Fruit fly (Drosophila melanogaster) whole organism, prepupa: ENCODE measurements around the gene tok.
A peak's percentile ranks its signal among the peaks of the same experiment; 100 is the strongest.

ENCODE experiments used
- CG10669 ChIP-seq: fragments of 200-800 bp; sonication (Bioruptor generic); optimal IDR thresholded peaks from 3 replicates; lab custom pipeline; 2018; ENCODE audit warnings: missing biosample characterization, mild to moderate bottlenecking, missing genetic modification characterization, moderate library complexity
- CG11762 ChIP-seq: fragments of 200-800 bp; sonication (Bioruptor generic); optimal IDR thresholded peaks from 3 replicates; lab custom pipeline; 2016; ENCODE audit warnings: missing biosample characterization, missing genetic modification characterization; ENCODE audit not compliant: insufficient read depth
- CG11902 ChIP-seq: fragments of 200-800 bp; sonication (Bioruptor generic); optimal IDR thresholded peaks from 3 replicates; lab custom pipeline; 2016; ENCODE audit warnings: missing biosample characterization, missing genetic modification characterization
- CG16779 ChIP-seq: fragments of 200-800 bp; sonication (Bioruptor generic); optimal IDR thresholded peaks from 3 replicates; lab custom pipeline; 2017; ENCODE audit warnings: missing biosample characterization, mild to moderate bottlenecking, missing genetic modification characterization
- CG3032 ChIP-seq: fragments of 200-800 bp; optimal IDR thresholded peaks from 2 replicates; lab custom pipeline; 2019; ENCODE audit warnings: missing biosample characterization, mild to moderate bottlenecking, missing genetic modification characterization, moderate library complexity
- CG31627 ChIP-seq: fragments of 200-800 bp; sonication (Bioruptor generic); optimal IDR thresholded peaks from 3 replicates; lab custom pipeline; 2016; ENCODE audit warnings: missing biosample characterization, missing genetic modification characterization
- CG34406 ChIP-seq: fragments of 200-800 bp; sonication (Bioruptor generic); optimal IDR thresholded peaks from 3 replicates; lab custom pipeline; 2016; ENCODE audit warnings: missing biosample characterization, missing genetic modification characterization
- CG3919 ChIP-seq: fragments of 200-800 bp; sonication (Bioruptor generic); optimal IDR thresholded peaks from 3 replicates; lab custom pipeline; 2016; ENCODE audit warnings: missing biosample characterization, missing genetic modification characterization
- CG4318 ChIP-seq: fragments of 200-800 bp; sonication (Bioruptor generic); optimal IDR thresholded peaks from 3 replicates; lab custom pipeline; 2017; ENCODE audit warnings: missing biosample characterization, mild to moderate bottlenecking, missing genetic modification characterization
- CG6163 ChIP-seq: fragments of 200-800 bp; sonication (Bioruptor generic); IDR thresholded peaks from 3 replicates; pipeline ENCODE4 v1.3.6; 2022; ENCODE audit warnings: missing biosample characterization, missing genetic modification characterization
- CG6276 ChIP-seq: fragments of 200-800 bp; sonication (Bioruptor generic); optimal IDR thresholded peaks from 2 replicates; lab custom pipeline; 2017; ENCODE audit warnings: missing biosample characterization, mild to moderate bottlenecking, missing genetic modification characterization
- CG6792 ChIP-seq: fragments of 200-800 bp; sonication (Bioruptor generic); optimal IDR thresholded peaks from 3 replicates; lab custom pipeline; 2016; ENCODE audit warnings: missing biosample characterization, missing genetic modification characterization
- CG6808 ChIP-seq: fragments of 200-800 bp; sonication (Bioruptor generic); optimal IDR thresholded peaks from 3 replicates; lab custom pipeline; 2017; ENCODE audit warnings: missing biosample characterization, missing genetic modification characterization, mild to moderate bottlenecking, moderate library complexity, missing genetic modification reagents
- CG8119 ChIP-seq: fragments of 200-800 bp; sonication (Bioruptor generic); IDR thresholded peaks from 3 replicates; pipeline ENCODE4 v1.3.6; 2022; ENCODE audit warnings: missing biosample characterization, missing genetic modification characterization
- CG8319 ChIP-seq: fragments of 200-800 bp; sonication (Bioruptor generic); optimal IDR thresholded peaks from 3 replicates; lab custom pipeline; 2016; ENCODE audit warnings: missing biosample characterization, missing genetic modification characterization
- CG8632 ChIP-seq: fragments of 200-800 bp; sonication (Bioruptor generic); optimal IDR thresholded peaks from 3 replicates; lab custom pipeline; 2016; ENCODE audit warnings: missing biosample characterization, missing genetic modification characterization
- CG9139 ChIP-seq: fragments of 200-800 bp; sonication (Bioruptor generic); optimal IDR thresholded peaks from 3 replicates; lab custom pipeline; 2017; ENCODE audit warnings: missing biosample characterization, mild to moderate bottlenecking, missing genetic modification characterization
- Eip75B ChIP-seq: fragments of 200-800 bp; sonication (Bioruptor generic); optimal IDR thresholded peaks from 3 replicates; lab custom pipeline; 2016; ENCODE audit warnings: missing biosample characterization, missing genetic modification characterization
- Eip78C ChIP-seq: fragments of 200-800 bp; sonication (Bioruptor generic); peaks from one replicate; lab custom pipeline; 2016; ENCODE audit warnings: missing biosample characterization, missing genetic modification characterization
- Eip93F ChIP-seq: fragments of 200-800 bp; sonication (Bioruptor generic); optimal IDR thresholded peaks from 2 replicates; lab custom pipeline; 2016; ENCODE audit warnings: missing biosample characterization, mild to moderate bottlenecking, missing genetic modification characterization
- Ets21C ChIP-seq: fragments of 200-800 bp; sonication (Bioruptor generic); optimal IDR thresholded peaks from 3 replicates; lab custom pipeline; 2016; ENCODE audit warnings: missing biosample characterization, missing genetic modification characterization
- Hr38 ChIP-seq: sonication (Bioruptor generic); optimal IDR thresholded peaks from 2 replicates; lab custom pipeline; 2016; ENCODE audit warnings: missing biosample characterization, missing genetic modification characterization
- Met ChIP-seq: fragments of 200-800 bp; sonication (Bioruptor generic); optimal IDR thresholded peaks from 3 replicates; lab custom pipeline; 2016; ENCODE audit warnings: missing biosample characterization, missing genetic modification characterization
- OdsH ChIP-seq: fragments of 200-800 bp; sonication (Bioruptor generic); optimal IDR thresholded peaks from 3 replicates; lab custom pipeline; 2016; ENCODE audit warnings: missing biosample characterization, missing genetic modification characterization
- Sox102F ChIP-seq: fragments of 200-800 bp; sonication (Bioruptor generic); optimal IDR thresholded peaks from 2 replicates; lab custom pipeline; 2016; ENCODE audit warnings: missing biosample characterization, mild to moderate bottlenecking, missing genetic modification characterization
- Sox14 ChIP-seq: fragments of 200-800 bp; sonication (Bioruptor generic); optimal IDR thresholded peaks from 3 replicates; lab custom pipeline; 2016; ENCODE audit warnings: missing biosample characterization, missing genetic modification characterization
- achi ChIP-seq: fragments of 200-800 bp; sonication (Bioruptor generic); optimal IDR thresholded peaks from 3 replicates; lab custom pipeline; 2016; ENCODE audit warnings: missing biosample characterization, missing genetic modification characterization
- cyc ChIP-seq: fragments of 200-800 bp; sonication (Bioruptor generic); optimal IDR thresholded peaks from 3 replicates; lab custom pipeline; 2016; ENCODE audit warnings: missing biosample characterization, missing genetic modification characterization
- dac ChIP-seq: fragments of 200-800 bp; sonication (Bioruptor generic); optimal IDR thresholded peaks from 2 replicates; lab custom pipeline; 2017; ENCODE audit warnings: missing biosample characterization, mild to moderate bottlenecking, missing genetic modification characterization
- dsx ChIP-seq: fragments of 200-800 bp; optimal IDR thresholded peaks from 3 replicates; lab custom pipeline; 2019; ENCODE audit warnings: missing biosample characterization, mild to moderate bottlenecking, missing genetic modification characterization, moderate library complexity; ENCODE audit not compliant: poor library complexity, severe bottlenecking
- eg ChIP-seq: fragments of 200-800 bp; sonication (Bioruptor generic); IDR thresholded peaks from 3 replicates; pipeline ENCODE4 v1.3.6; 2022; ENCODE audit warnings: missing biosample characterization, missing genetic modification characterization
- esn ChIP-seq: fragments of 200-800 bp; sonication (Bioruptor generic); optimal IDR thresholded peaks from 2 replicates; lab custom pipeline; 2016; ENCODE audit warnings: missing biosample characterization, mild to moderate bottlenecking, missing genetic modification characterization, moderate library complexity
- fd59A ChIP-seq: fragments of 200-800 bp; sonication (Bioruptor generic); optimal IDR thresholded peaks from 2 replicates; lab custom pipeline; 2017; ENCODE audit warnings: missing biosample characterization, mild to moderate bottlenecking, missing genetic modification characterization, missing genetic modification reagents
- fd85E ChIP-seq: fragments of 200-800 bp; sonication (Bioruptor generic); optimal IDR thresholded peaks from 3 replicates; lab custom pipeline; 2016; ENCODE audit warnings: missing biosample characterization, missing genetic modification characterization
- fkh ChIP-seq: fragments of 200-800 bp; sonication (Bioruptor generic); optimal IDR thresholded peaks from 3 replicates; lab custom pipeline; 2017; ENCODE audit warnings: missing biosample characterization, mild to moderate bottlenecking, missing genetic modification characterization, moderate library complexity
- net ChIP-seq: fragments of 200-800 bp; sonication (Bioruptor generic); optimal IDR thresholded peaks from 3 replicates; lab custom pipeline; 2016; ENCODE audit warnings: missing biosample characterization, missing genetic modification characterization
- pdm3 ChIP-seq: fragments of 200-800 bp; sonication (Bioruptor generic); optimal IDR thresholded peaks from 3 replicates; lab custom pipeline; 2016; ENCODE audit warnings: missing biosample characterization, missing genetic modification characterization
- salr ChIP-seq, 2 experiments: fragments of 200-800 bp; sonication (Bioruptor generic); optimal IDR thresholded peaks; 3 replicates each; lab custom pipeline; 2016 to 2018; ENCODE audit warnings: missing biosample characterization in 2 of 2, missing genetic modification characterization in 2 of 2, mild to moderate bottlenecking in 1 of 2
- spab ChIP-seq: fragments of 200-800 bp; sonication (Bioruptor generic); optimal IDR thresholded peaks from 2 replicates; lab custom pipeline; 2017; ENCODE audit warnings: missing biosample characterization, mild to moderate bottlenecking, missing genetic modification characterization, missing genetic modification reagents
- ss ChIP-seq, 2 experiments: fragments of 200-800 bp; sonication (Bioruptor generic); optimal IDR thresholded peaks; 2 replicates in 1 of 2; 3 replicates in 1 of 2; lab custom pipeline; 2017 to 2018; ENCODE audit warnings: mild to moderate bottlenecking in 2 of 2, missing biosample characterization in 2 of 2, missing genetic modification characterization in 2 of 2, moderate library complexity in 1 of 2
- svp ChIP-seq: fragments of 200-800 bp; sonication (Bioruptor generic); peaks from one replicate; lab custom pipeline; 2016; ENCODE audit warnings: missing biosample characterization, missing genetic modification characterization
- vri ChIP-seq: fragments of 200-800 bp; sonication (Bioruptor generic); optimal IDR thresholded peaks from 3 replicates; lab custom pipeline; 2016; ENCODE audit warnings: missing biosample characterization, mild to moderate bottlenecking, missing genetic modification characterization

tok gene

DNA sequence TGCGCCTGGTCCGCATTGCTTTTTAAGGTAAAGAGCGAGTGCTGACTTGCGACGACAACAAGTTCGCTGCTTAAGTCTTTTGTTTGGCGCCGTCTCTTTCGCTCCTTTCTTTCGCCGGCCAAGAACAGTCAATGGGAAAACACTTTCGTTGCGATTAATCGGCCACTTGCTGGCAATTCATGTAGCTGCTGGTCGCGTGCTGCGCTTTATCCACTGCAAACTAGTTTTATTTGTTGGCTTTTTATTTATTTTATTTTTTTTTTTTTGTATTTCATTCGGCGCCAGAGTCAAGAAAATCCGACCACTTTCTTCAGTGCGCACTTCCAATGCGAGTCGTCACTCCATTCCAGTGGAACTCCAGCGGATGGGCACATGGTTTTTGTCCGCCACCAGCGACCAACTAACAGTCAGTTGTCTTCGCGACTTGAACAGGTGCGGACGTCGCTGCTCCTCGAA is 7.1 kb upstream of the tok start, which contains the start of the genes CG13627 and CG46316 (continued):
- TF ChIP-seq fd85E (GFP tag; lab: Kevin White, UChicago) (no peak), CG6792 (GFP tag; lab: Kevin White, UChicago) (no peak), svp (GFP tag; lab: Kevin White, UChicago) (peak; percentile 60), CG6163 (GFP tag; lab: Robert Waterston, UW) (no peak), dac (no peak), salr (GFP tag; optimal IDR thresholded peaks at IDR 0.05; lab: Kevin White, UChicago) (no peak), Ets21C (GFP tag; lab: Kevin White, UChicago) (no peak), CG10669 (GFP tag; lab: Kevin White, UChicago) (no peak), vri (GFP tag; lab: Kevin White, UChicago) (no peak), CG3032 (tag; lab: Kevin White, UChicago) (no peak), Met (GFP tag; lab: Kevin White, UChicago) (peak; percentile 10), fkh (GFP tag; lab: Kevin White, UChicago) (no peak), cyc (GFP tag; lab: Kevin White, UChicago) (no peak), OdsH (no peak), fd59A (GFP tag; lab: Kevin White, UChicago) (no peak)

DNA sequence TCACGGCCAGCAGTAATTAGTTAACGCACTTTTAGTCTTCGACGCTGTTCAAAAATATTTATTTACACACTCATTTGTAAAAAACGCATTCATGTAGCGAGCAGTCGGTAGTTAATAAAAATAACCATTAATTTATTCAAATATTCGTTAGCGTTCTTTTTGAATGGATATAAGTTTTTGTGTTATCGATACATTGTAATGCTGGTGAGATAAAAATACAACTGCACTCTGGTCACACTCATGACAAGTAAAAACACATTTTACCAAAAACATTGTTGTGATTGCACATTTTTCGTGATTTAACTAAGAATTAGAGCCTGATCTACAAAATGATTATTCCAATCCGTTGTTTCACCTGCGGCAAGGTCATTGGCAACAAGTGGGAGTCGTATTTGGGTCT is 2.2 kb upstream of the tok start, which contains the start of gene Polr2L:
Gene Polr2L, plus strand, starts transcription at position 223 of the 400 bp plus-strand sequence.
- TF ChIP-seq Eip75B (GFP tag; lab: Kevin White, UChicago) (no peak), CG16779 (tag; lab: Kevin White, UChicago) (no peak), CG34406 (GFP tag; lab: Kevin White, UChicago) (no peak), dsx (peak; percentile 74)

DNA sequence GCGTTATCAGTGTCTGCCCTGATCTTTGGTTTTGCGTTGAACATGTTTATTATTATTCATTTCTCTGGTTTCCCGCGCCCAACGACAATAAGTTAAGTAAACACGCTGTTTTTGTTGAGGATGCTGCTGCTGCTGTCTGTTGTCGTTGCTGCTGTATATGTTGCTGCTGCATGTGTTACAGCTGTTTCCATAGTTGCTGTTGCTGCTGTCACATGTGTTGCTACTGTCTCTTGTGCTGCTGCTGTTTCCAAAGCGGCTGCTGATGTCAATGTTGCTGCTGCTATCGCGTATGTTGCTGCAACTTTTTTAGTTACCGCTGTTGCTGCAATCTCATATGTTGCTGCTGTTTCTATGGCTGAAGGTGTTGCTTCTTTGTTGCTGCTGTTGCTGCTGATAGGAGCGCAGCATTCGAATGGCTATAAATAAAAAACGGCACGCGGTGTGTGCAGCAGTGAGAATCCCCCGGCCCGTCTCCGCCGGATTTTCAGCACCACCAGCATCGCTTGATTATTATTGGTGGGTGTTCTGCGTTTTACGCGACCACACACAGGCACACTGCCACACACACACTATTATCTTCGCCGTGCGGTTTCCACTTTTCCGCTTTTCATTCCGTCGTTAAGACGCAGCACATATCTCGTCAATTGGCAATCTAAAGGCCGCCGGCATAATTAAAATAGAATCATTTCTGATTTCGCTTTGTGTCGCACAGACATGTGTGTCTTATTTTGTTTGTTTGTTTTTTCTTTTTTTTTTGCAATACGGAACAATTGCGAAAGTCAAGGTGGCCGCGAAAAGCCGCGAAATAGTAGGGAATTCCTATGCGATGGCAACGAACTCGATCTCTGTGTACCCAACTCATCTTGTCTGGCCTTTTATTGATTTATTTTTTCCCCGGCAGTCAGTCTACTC is 1.2 kb downstream of the tok start:
- TF ChIP-seq cyc (GFP tag; lab: Kevin White, UChicago), result no peak
- no peak for TF ChIP-seq CG11902 (GFP tag; lab: Kevin White, UChicago)
- no peak for TF ChIP-seq ss (GFP tag; optimal IDR thresholded peaks at IDR 0.05; lab: Kevin White, UChicago)
- TF ChIP-seq CG8632, result no peak
- no peak for TF ChIP-seq Sox14 (GFP tag; lab: Kevin White, UChicago)
- TF ChIP-seq esn (GFP tag; lab: Kevin White, UChicago), result no peak
- TF ChIP-seq Ets21C (GFP tag; lab: Kevin White, UChicago), result no peak
- no peak for TF ChIP-seq CG6276 (GFP tag; lab: Kevin White, UChicago)
- no peak for TF ChIP-seq CG8319 (GFP tag; lab: Kevin White, UChicago)
- peak; percentile 79 for TF ChIP-seq CG3919 (GFP tag; lab: Kevin White, UChicago)
- TF ChIP-seq CG10669 (GFP tag; lab: Kevin White, UChicago), result no peak
- peak; percentile 6 for TF ChIP-seq CG6808 (GFP tag; lab: Kevin White, UChicago)
- TF ChIP-seq Sox102F (GFP tag; lab: Kevin White, UChicago), result no peak
- no peak for TF ChIP-seq CG34406 (GFP tag; lab: Kevin White, UChicago)
- TF ChIP-seq eg, result peak; percentile 43; the same call in 1 of the 3 replicates
- peak; percentile 68 for TF ChIP-seq svp (GFP tag; lab: Kevin White, UChicago)
- TF ChIP-seq pdm3, result no peak
- TF ChIP-seq CG11762 (GFP tag; lab: Kevin White, UChicago), result no peak
- TF ChIP-seq net (GFP tag; lab: Kevin White, UChicago), result no peak
- TF ChIP-seq CG8119, result no peak
- TF ChIP-seq Hr38, result no peak
- TF ChIP-seq OdsH, result no peak
- peak; percentile 76 for TF ChIP-seq CG6163 (GFP tag; lab: Robert Waterston, UW)
- TF ChIP-seq spab (GFP tag; lab: Kevin White, UChicago), result no peak
- peak; percentile 23 for TF ChIP-seq achi (GFP tag; lab: Kevin White, UChicago)
- peak; percentile 3 for TF ChIP-seq Eip78C
- TF ChIP-seq salr (GFP tag; optimal IDR thresholded peaks at IDR 0.05; lab: Kevin White, UChicago), result peak in 1 of 2 experiments; percentile 36
- TF ChIP-seq dsx, result peak; percentile 32
- TF ChIP-seq CG9139 (GFP tag; lab: Kevin White, UChicago), result no peak
- no peak for TF ChIP-seq CG31627 (GFP tag; lab: Kevin White, UChicago)
- TF ChIP-seq vri (GFP tag; lab: Kevin White, UChicago), result no peak
- no peak for TF ChIP-seq dac
- TF ChIP-seq fkh (GFP tag; lab: Kevin White, UChicago), result no peak
- TF ChIP-seq Eip93F (GFP tag; lab: Kevin White, UChicago), result no peak
- TF ChIP-seq CG4318 (GFP tag; lab: Kevin White, UChicago), result no peak
